Worm (Caenorhabditis elegans) whole organism, L4 larva: ENCODE results near the gene mex-6.

Experiments used
- F26F4.8 ChIP-seq: fragments of 200-800 bp; sonication (Bioruptor generic); conservative IDR thresholded peaks from 2 replicates; pipeline ENCODE4 v1.3.6; 2022; ENCODE audit warnings: missing genetic modification characterization, missing compliant biosample characterization
- T20F7.1 ChIP-seq: fragments of 200-800 bp; sonication (Bioruptor generic); optimal IDR thresholded peaks from 2 replicates; lab custom pipeline; 2018; ENCODE audit warnings: mild to moderate bottlenecking, missing genetic modification characterization, missing compliant biosample characterization
- T26A8.4 ChIP-seq: fragments of 200-800 bp; sonication (Bioruptor generic); IDR thresholded peaks from 2 replicates; pipeline ENCODE4 v1.3.6; 2022; ENCODE audit warnings: missing genetic modification characterization, missing compliant biosample characterization
- Y48G9A.11 ChIP-seq: fragments of 200-800 bp; sonication (Bioruptor generic); IDR thresholded peaks from 2 replicates; pipeline ENCODE4 v1.3.6; 2022; ENCODE audit warnings: missing genetic modification reagents, missing genetic modification characterization, missing compliant biosample characterization
- ZK337.2 ChIP-seq: fragments of 200-800 bp; sonication (Bioruptor generic); IDR thresholded peaks from 2 replicates; pipeline ENCODE4 v1.3.6; 2022; ENCODE audit warnings: missing genetic modification reagents, missing genetic modification characterization, missing compliant biosample characterization
- ZK546.5 ChIP-seq, 2 experiments: sonication (generic microtip); optimal IDR thresholded peaks; 2 replicates each; lab custom pipeline; 2017; ENCODE audit warnings: missing biosample characterization in 2 of 2, missing genetic modification characterization in 2 of 2
- aha-1 ChIP-seq: fragments of 150-350 bp; peaks from one replicate; lab custom pipeline; 2014; ENCODE audit warnings: missing biosample characterization, missing genetic modification characterization
- aly-2 ChIP-seq: sonication (generic microtip); optimal IDR thresholded peaks from 2 replicates; lab custom pipeline; 2018; ENCODE audit warnings: missing biosample characterization, missing genetic modification characterization
- ama-1 ChIP-seq: fragments of 150-350 bp; optimal IDR thresholded peaks from 2 replicates; lab custom pipeline; 2014; ENCODE audit warnings: inconsistent platforms, mixed read lengths
- ceh-20 ChIP-seq: fragments of 200-800 bp; sonication (Bioruptor generic); IDR thresholded peaks from 2 replicates; pipeline ENCODE4 v1.3.6; 2022; ENCODE audit warnings: missing genetic modification reagents, missing genetic modification characterization, missing compliant biosample characterization
- ceh-28 ChIP-seq: fragments of 150-350 bp; optimal IDR thresholded peaks from 2 replicates; lab custom pipeline; 2014; ENCODE audit warnings: missing biosample characterization, missing genetic modification reagents, missing genetic modification characterization
- ceh-32 ChIP-seq: sonication (generic microtip); optimal IDR thresholded peaks from 2 replicates; lab custom pipeline; 2016; ENCODE audit warnings: mild to moderate bottlenecking, missing genetic modification characterization, missing compliant biosample characterization; ENCODE audit not compliant: poor library complexity
- ceh-44 ChIP-seq: fragments of 200-800 bp; sonication (Bioruptor generic); IDR thresholded peaks from 2 replicates; pipeline ENCODE4 v1.3.6; 2022; ENCODE audit warnings: missing genetic modification reagents, missing genetic modification characterization, missing compliant biosample characterization
- ceh-82 ChIP-seq: sonication (generic microtip); optimal IDR thresholded peaks from 2 replicates; lab custom pipeline; 2017; ENCODE audit warnings: missing biosample characterization, missing genetic modification characterization
- cey-2 ChIP-seq: sonication (generic microtip); optimal IDR thresholded peaks from 3 replicates; lab custom pipeline; 2017; ENCODE audit warnings: missing genetic modification characterization, mild to moderate bottlenecking, missing compliant biosample characterization, antibody characterized with exemption, borderline replicate concordance; ENCODE audit not compliant: insufficient read depth
- daf-8 ChIP-seq: fragments of 200-800 bp; sonication (Bioruptor generic); IDR thresholded peaks from 2 replicates; pipeline ENCODE4 v1.3.6; 2022; ENCODE audit warnings: missing genetic modification characterization, missing compliant biosample characterization
- dmd-9 ChIP-seq: fragments of 200-800 bp; sonication (Bioruptor generic); IDR thresholded peaks from 2 replicates; pipeline ENCODE4 v1.3.6; 2022; ENCODE audit warnings: missing genetic modification reagents, missing genetic modification characterization, missing compliant biosample characterization
- dve-1 ChIP-seq: sonication (generic microtip); optimal IDR thresholded peaks from 2 replicates; lab custom pipeline; 2017; ENCODE audit warnings: antibody characterized with exemption, mild to moderate bottlenecking, missing genetic modification characterization, missing compliant biosample characterization; ENCODE audit not compliant: insufficient read depth
- egl-27 ChIP-seq: sonication (generic microtip); optimal IDR thresholded peaks from 3 replicates; lab custom pipeline; 2017; ENCODE audit warnings: missing biosample characterization, missing genetic modification reagents, missing genetic modification characterization
- gei-8 ChIP-seq: fragments of 200-800 bp; sonication (Bioruptor generic); optimal IDR thresholded peaks from 2 replicates; lab custom pipeline; 2018; ENCODE audit warnings: mild to moderate bottlenecking, missing genetic modification characterization, missing compliant biosample characterization
- hlh-30 ChIP-seq: sonication (generic microtip); optimal IDR thresholded peaks from 2 replicates; lab custom pipeline; 2017; ENCODE audit warnings: antibody characterized with exemption, mild to moderate bottlenecking, missing genetic modification characterization, missing compliant biosample characterization; ENCODE audit not compliant: insufficient read depth
- lin-15B ChIP-seq: fragments of 150-350 bp; sonication (generic microtip); optimal IDR thresholded peaks from 3 replicates; lab custom pipeline; 2014; ENCODE audit warnings: missing biosample characterization, missing genetic modification characterization
- madf-5 ChIP-seq, 2 experiments: fragments of 200-800 bp; sonication (Bioruptor generic); IDR thresholded peaks; 2 replicates each; pipeline ENCODE4 v1.3.6; 2022; ENCODE audit warnings: missing compliant biosample characterization in 2 of 2, missing genetic modification characterization in 2 of 2
- mxl-3 ChIP-seq: fragments of 200-800 bp; sonication (Bioruptor generic); optimal IDR thresholded peaks from 2 replicates; lab custom pipeline; 2018; ENCODE audit warnings: mild to moderate bottlenecking, missing genetic modification characterization, missing compliant biosample characterization
- nhr-10 ChIP-seq: fragments of 150-350 bp; optimal IDR thresholded peaks from 2 replicates; lab custom pipeline; 2014; ENCODE audit warnings: missing biosample characterization, missing genetic modification characterization
- nhr-111 ChIP-seq: fragments of 200-800 bp; sonication (Bioruptor generic); optimal IDR thresholded peaks from 2 replicates; lab custom pipeline; 2018; ENCODE audit warnings: mild to moderate bottlenecking, missing genetic modification characterization, missing compliant biosample characterization
- nhr-41 ChIP-seq: fragments of 200-800 bp; sonication (Bioruptor generic); IDR thresholded peaks from 2 replicates; pipeline ENCODE4 v1.3.6; 2022; ENCODE audit warnings: missing genetic modification reagents, missing genetic modification characterization, missing compliant biosample characterization
- nhr-6 ChIP-seq: fragments of 150-350 bp; optimal IDR thresholded peaks from 2 replicates; lab custom pipeline; 2014; ENCODE audit warnings: missing biosample characterization, missing genetic modification characterization
- sdz-12 ChIP-seq: fragments of 200-800 bp; sonication (Bioruptor generic); optimal IDR thresholded peaks from 2 replicates; lab custom pipeline; 2018; ENCODE audit warnings: mild to moderate bottlenecking, missing genetic modification characterization, missing compliant biosample characterization
- skn-1 ChIP-seq: fragments of 150-350 bp; optimal IDR thresholded peaks from 2 replicates; lab custom pipeline; 2014; ENCODE audit warnings: missing biosample characterization, missing genetic modification characterization
- spr-3 ChIP-seq: fragments of 200-800 bp; sonication (Bioruptor generic); optimal IDR thresholded peaks from 2 replicates; lab custom pipeline; 2018; ENCODE audit warnings: mild to moderate bottlenecking, missing genetic modification characterization, missing compliant biosample characterization
- tra-1 ChIP-seq: fragments of 200-800 bp; sonication (Bioruptor generic); IDR thresholded peaks from 2 replicates; pipeline ENCODE4 v1.3.6; 2022; ENCODE audit warnings: missing genetic modification reagents, missing genetic modification characterization, missing compliant biosample characterization
- unc-62 ChIP-seq, 3 experiments: fragments of 150-350 bp in 1 of 3; sonication (generic microtip); optimal IDR thresholded peaks in 2 of 3; peaks in 1 of 3; 1 replicate in 1 of 3; 2 replicates in 2 of 3; lab custom pipeline; 2014 to 2017; ENCODE audit warnings: missing biosample characterization in 3 of 3, missing genetic modification characterization in 3 of 3, missing genetic modification reagents in 3 of 3, missing genotype in 1 of 3
- vab-7 ChIP-seq: fragments of 200-800 bp; sonication (Bioruptor generic); IDR thresholded peaks from 2 replicates; pipeline ENCODE4 v1.3.6; 2022; ENCODE audit warnings: missing genetic modification reagents, missing genetic modification characterization, missing compliant biosample characterization
- ztf-7 ChIP-seq: fragments of 150-350 bp; optimal IDR thresholded peaks from 2 replicates; lab custom pipeline; 2014; ENCODE audit warnings: missing biosample characterization, missing genetic modification characterization

The mex-6 gene

DNA sequence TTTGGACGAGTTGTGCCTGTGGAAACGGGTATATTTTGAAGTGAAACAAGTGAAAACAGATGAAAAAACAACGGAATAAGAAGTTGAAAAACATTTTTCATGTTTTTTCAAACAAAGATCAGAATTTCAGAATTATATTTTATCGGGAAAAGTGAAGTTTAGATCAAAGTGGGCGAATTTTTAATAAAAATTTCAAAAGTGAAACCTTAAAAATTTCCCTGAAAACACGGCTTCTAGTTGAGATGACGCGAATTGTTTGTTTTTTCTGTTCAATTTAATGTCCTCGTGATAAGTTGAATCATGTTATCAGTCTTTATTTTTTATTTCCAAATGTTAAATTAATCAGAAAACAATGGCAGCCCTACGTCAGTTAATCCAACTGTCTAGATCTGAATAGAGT is 16.8 kb upstream of the mex-6 start, which contains the start of gene gcy-3:
gcy-3 (minus strand) TSS at position 101 of the 400 bp plus-strand sequence.
- TF ChIP-seq ztf-7 (tag; lab: Kevin White, UChicago) = no peak
- TF ChIP-seq unc-62 (GFP tag; optimal IDR thresholded peaks at IDR 0.05 in 1 of 2; lab: Kevin White, UChicago) = peak in 1 of 2 experiments; percentile 35
- TF ChIP-seq unc-62 (tag; optimal IDR thresholded peaks at IDR 0.05; lab: Kevin White, UChicago) = no peak

DNA sequence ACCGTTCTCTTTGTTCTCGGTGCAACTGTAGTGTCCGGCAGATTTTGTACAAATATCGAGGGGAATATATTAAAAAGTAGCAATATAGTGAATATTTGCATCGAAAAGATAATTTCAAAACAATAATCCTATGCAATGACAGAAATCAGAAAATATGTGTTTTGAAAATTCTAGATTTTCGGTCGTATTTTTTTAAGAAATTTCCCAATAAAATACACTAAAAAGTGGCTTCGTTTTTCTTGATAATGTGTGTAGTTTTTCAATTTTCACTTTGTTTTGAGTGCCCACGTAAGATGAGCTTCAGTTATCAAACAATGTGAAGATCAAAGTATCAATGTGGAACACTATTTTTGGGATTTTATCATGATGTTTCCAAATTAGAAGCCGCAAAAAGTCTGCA is 7.1 kb upstream of the mex-6 start, which contains the start of gene gcy-1:
gcy-1 (minus strand) TSS at position 101 of the 400 bp plus-strand sequence.
- no peak for TF ChIP-seq ceh-28
- no peak for TF ChIP-seq ama-1
- no peak for TF ChIP-seq F26F4.8 (GFP tag; lab: Robert Waterston, UW)
- TF ChIP-seq hlh-30 (tag; lab: Kevin White, UChicago) = no peak
- no peak for TF ChIP-seq mxl-3 (GFP tag; lab: Kevin White, UChicago)
- no peak for TF ChIP-seq T20F7.1
- no peak for TF ChIP-seq ZK337.2 (GFP tag; lab: Robert Waterston, UW)
- TF ChIP-seq cey-2 (tag; lab: Kevin White, UChicago) = no peak
- no peak for TF ChIP-seq sdz-12 (GFP tag; lab: Kevin White, UChicago)
- no peak for TF ChIP-seq ceh-32 (tag; lab: Kevin White, UChicago)
- no peak for TF ChIP-seq daf-8 (GFP tag; lab: Robert Waterston, UW)
- no peak for TF ChIP-seq dmd-9 (GFP tag; lab: Robert Waterston, UW)
- no peak for TF ChIP-seq spr-3

ce11 chrII:9518781-9519180 is 5.2 kb upstream of the mex-6 start, which contains the start of the genes sfxn-1.1 and AH6.3:
sfxn-1.1 (minus strand) TSS chrII:9518881.
AH6.3 (plus strand) TSS chrII:9519055.
- TF ChIP-seq spr-3 (no peak), nhr-6 (tag; lab: Kevin White, UChicago) (no peak), ceh-44 (no peak), Y48G9A.11 (GFP tag; lab: Robert Waterston, UW) (no peak), egl-27 (tag; lab: Kevin White, UChicago) (no peak), ceh-28 (no peak), ceh-20 (GFP tag; lab: Robert Waterston, UW) (no peak), T20F7.1 (no peak), tra-1 (no peak), ZK337.2 (GFP tag; lab: Robert Waterston, UW) (no peak), ztf-7 (tag; lab: Kevin White, UChicago) (no peak), skn-1 (no peak), madf-5 (GFP tag; IDR thresholded peaks at IDR 0.05; lab: Robert Waterston, UW) (no peak), lin-15B (no peak), sdz-12 (GFP tag; lab: Kevin White, UChicago) (no peak), gei-8 (GFP tag; lab: Kevin White, UChicago) (no peak), hlh-30 (tag; lab: Kevin White, UChicago) (no peak), nhr-41 (GFP tag; lab: Robert Waterston, UW) (no peak), aly-2 (tag; lab: Kevin White, UChicago) (no peak)

DNA sequence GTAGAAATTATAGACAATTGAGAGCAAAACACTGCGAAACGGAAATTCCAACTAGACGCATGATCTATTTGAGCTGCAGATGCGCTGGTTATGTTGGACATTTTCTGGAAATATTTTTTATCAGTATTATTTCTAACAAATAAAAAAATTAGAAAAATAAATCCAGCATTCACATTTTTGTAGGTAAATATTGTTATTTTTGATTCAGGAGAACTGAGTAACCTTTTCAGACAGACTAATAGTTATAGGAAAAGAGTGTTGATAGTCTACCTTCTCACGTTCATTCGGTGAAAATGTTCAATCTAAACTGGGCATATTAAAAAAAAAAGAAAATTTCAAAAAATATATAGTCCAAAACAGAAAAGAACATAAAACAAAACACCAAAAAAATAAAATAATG is 2.4 kb upstream of the mex-6 start, which contains the start of gene sra-1:
sra-1 (minus strand) TSS at position 101 of the 400 bp plus-strand sequence.
- no peak for TF ChIP-seq madf-5 (GFP tag; IDR thresholded peaks at IDR 0.05; lab: Robert Waterston, UW)
- TF ChIP-seq dve-1 = no peak
- TF ChIP-seq nhr-41 (GFP tag; lab: Robert Waterston, UW) = no peak
- no peak for TF ChIP-seq nhr-111 (GFP tag; lab: Kevin White, UChicago)
- no peak for TF ChIP-seq ztf-7 (tag; lab: Kevin White, UChicago)
- no peak for TF ChIP-seq vab-7 (GFP tag; lab: Robert Waterston, UW)
- no peak for TF ChIP-seq nhr-10
- TF ChIP-seq lin-15B = no peak

- no peak for TF ChIP-seq ceh-82 (tag; lab: Kevin White, UChicago)
- peak; percentile 67 for TF ChIP-seq aha-1 (tag; lab: Kevin White, UChicago)
- no peak for TF ChIP-seq ZK546.5 (tag; optimal IDR thresholded peaks at IDR 0.05; lab: Kevin White, UChicago)
- TF ChIP-seq T26A8.4 (GFP tag; lab: Robert Waterston, UW) = no peak
- peak in 1 of 2 experiments; percentile 74 for TF ChIP-seq unc-62 (GFP tag; optimal IDR thresholded peaks at IDR 0.05 in 1 of 2; lab: Kevin White, UChicago)
- no peak for TF ChIP-seq unc-62 (tag; optimal IDR thresholded peaks at IDR 0.05; lab: Kevin White, UChicago)
Observed at ce11 chrII:9522986-9523385, 988 bp upstream of the mex-6 start, which contains the start of gene AH6.17. AH6.17 (plus strand) TSS chrII:9523170.
